Worm (Caenorhabditis elegans): Measurements from ENCODE around the gene lim-6.

DNA sequence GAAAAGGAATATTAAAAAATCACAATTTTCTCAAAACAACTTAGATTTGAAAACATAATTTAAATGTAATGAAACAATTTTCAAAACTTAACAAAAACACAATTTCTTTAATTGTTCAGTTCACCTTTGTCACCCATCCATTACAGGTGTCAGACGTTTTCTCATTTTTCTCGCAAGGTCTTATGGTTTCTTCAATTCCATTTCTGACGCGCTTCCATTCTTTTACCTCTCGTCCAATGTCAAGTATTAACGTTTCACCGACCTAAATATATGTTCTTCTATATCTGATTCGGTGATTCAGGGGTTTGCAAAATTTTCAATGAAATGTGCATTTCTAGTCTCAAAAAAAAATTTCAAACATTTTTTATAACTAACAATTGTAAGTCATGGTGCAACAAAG is 51.2 kb downstream of the lim-6 start:
- TF ChIP-seq lin-15B (tag; optimal IDR thresholded peaks at IDR 0.05): no peak
- TF ChIP-seq lin-39 (tag; optimal IDR thresholded peaks at IDR 0.05): no peak
- TF ChIP-seq nhr-237 (tag; optimal IDR thresholded peaks at IDR 0.05): no peak

All from whole organism, L1 larva.